Fruit fly (Drosophila melanogaster) whole organism, wandering third instar larva: Measurements from ENCODE around the gene sphinx2.

Source experiments
- CrebA ChIP-seq: fragments of 200-800 bp; sonication (Bioruptor generic); optimal IDR thresholded peaks from 2 replicates; lab custom pipeline; 2016; ENCODE audit warnings: missing biosample characterization, mild to moderate bottlenecking, missing genetic modification characterization, borderline replicate concordance
- Hr83 ChIP-seq: fragments of 200-300 bp; sonication (Bioruptor generic); optimal IDR thresholded peaks from 2 replicates; lab custom pipeline; 2016; ENCODE audit warnings: missing biosample characterization, mild to moderate bottlenecking, missing genetic modification characterization, moderate library complexity; ENCODE audit not compliant: poor library complexity, severe bottlenecking
- Rel ChIP-seq, 2 experiments: fragments of 200-800 bp; sonication (Bioruptor generic) in 1 of 2; optimal IDR thresholded peaks; 2 replicates in 1 of 2; 3 replicates in 1 of 2; lab custom pipeline; 2016 to 2019; ENCODE audit warnings: mild to moderate bottlenecking in 2 of 2, missing biosample characterization in 2 of 2, missing genetic modification characterization in 2 of 2, moderate library complexity in 1 of 2
- br ChIP-seq: fragments of 200-800 bp; sonication (Bioruptor generic); optimal IDR thresholded peaks from 2 replicates; lab custom pipeline; 2016; ENCODE audit warnings: missing biosample characterization, missing genetic modification characterization
- dl ChIP-seq, 2 experiments: fragments of 175-275, 200-275 bp in 1 of 2; fragments of 200-275 bp in 1 of 2; sonication (Bioruptor generic); optimal IDR thresholded peaks; lab custom pipeline; 2018; ENCODE audit warnings: mild to moderate bottlenecking in 2 of 2, missing biosample characterization in 2 of 2, missing genetic modification characterization in 2 of 2, moderate library complexity in 2 of 2; ENCODE audit not compliant: partially characterized antibody in 2 of 2, insufficient read depth in 1 of 2
- dsf ChIP-seq: sonication (Bioruptor generic); optimal IDR thresholded peaks from 2 replicates; lab custom pipeline; 2016; ENCODE audit warnings: missing biosample characterization, missing genetic modification characterization, borderline replicate concordance
- ey ChIP-seq: fragments of 200-800 bp; sonication (Bioruptor generic); optimal IDR thresholded peaks from 2 replicates; lab custom pipeline; 2016; ENCODE audit warnings: missing biosample characterization, missing genetic modification characterization
- h ChIP-seq: fragments of 200-800 bp; sonication (Bioruptor generic); optimal IDR thresholded peaks from 3 replicates; lab custom pipeline; 2016; ENCODE audit warnings: missing biosample characterization, mild to moderate bottlenecking, missing genetic modification characterization
- lola ChIP-seq: fragments of >200 bp; optimal IDR thresholded peaks from 2 replicates; lab custom pipeline; 2017; ENCODE audit warnings: missing biosample characterization, missing genetic modification characterization
- psq ChIP-seq: fragments of 200-800 bp; sonication (Bioruptor generic); optimal IDR thresholded peaks from 3 replicates; lab custom pipeline; 2017; ENCODE audit warnings: missing biosample characterization, mild to moderate bottlenecking, missing genetic modification characterization, moderate library complexity
- rgr ChIP-seq: fragments of 200-800 bp; sonication (Bioruptor generic); optimal IDR thresholded peaks from 3 replicates; lab custom pipeline; 2016; ENCODE audit warnings: missing biosample characterization, mild to moderate bottlenecking, missing genetic modification characterization

DNA sequence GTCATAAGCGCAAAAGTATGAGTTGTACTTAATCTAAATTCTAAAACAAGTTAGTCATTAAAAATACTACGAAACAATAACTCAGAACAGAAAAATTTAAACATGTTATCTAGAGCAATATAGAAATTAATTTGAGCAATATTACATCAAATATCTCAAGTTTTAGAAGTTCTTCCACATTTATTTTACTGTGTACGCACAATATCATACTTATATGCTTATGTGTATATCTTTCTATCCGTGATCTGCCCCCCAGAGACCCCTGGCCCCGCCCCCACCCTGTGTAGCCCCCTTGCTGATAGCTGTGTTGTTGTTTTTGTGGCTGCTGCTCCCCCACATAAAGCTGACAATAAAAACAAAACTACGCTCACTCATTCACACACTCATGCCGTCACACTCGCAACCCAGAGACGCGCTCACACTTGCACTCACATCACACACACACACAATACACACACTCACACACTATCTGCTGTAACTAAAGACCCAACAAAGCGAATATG, 7.2 kb downstream of the sphinx2 start:
- TF ChIP-seq psq (GFP tag; lab: Kevin White, UChicago) (no peak), dl (GFP tag; optimal IDR thresholded peaks at IDR 0.05; lab: Kevin White, UChicago; ENCODE audit: insufficient read depth in 1 of 2, partially characterized antibody in 2 of 2) (no peak), h (GFP tag; lab: Kevin White, UChicago) (no peak), dsf (GFP tag; lab: Kevin White, UChicago) (no peak), br (no peak), lola (no peak), CrebA (no peak), Rel (GFP tag; optimal IDR thresholded peaks at IDR 0.05; lab: Kevin White, UChicago) (no peak), Rel (tag; optimal IDR thresholded peaks at IDR 0.05; lab: Kevin White, UChicago) (no peak), ey (GFP tag; lab: Kevin White, UChicago) (no peak), rgr (no peak), Hr83 (no peak)
